Fruit fly (Drosophila melanogaster) whole organism, embryonic: Measurements from ENCODE around the gene BtbVII.

ENCODE experiments used
- Atf-2 ChIP-seq: fragments of 200-800 bp; sonication (Bioruptor generic); optimal IDR thresholded peaks from 2 replicates; lab custom pipeline; 2016; ENCODE audit warnings: missing biosample characterization, missing genetic modification characterization
- BEAF-32 ChIP-seq: fragments of 200-800 bp; sonication (Bioruptor generic); optimal IDR thresholded peaks from 3 replicates; lab custom pipeline; 2017; ENCODE audit warnings: missing biosample characterization, missing genetic modification characterization, mild to moderate bottlenecking, moderate library complexity, missing genetic modification reagents
- Bgb ChIP-seq: fragments of 200-800 bp; sonication (Bioruptor generic); IDR thresholded peaks from 2 replicates; pipeline ENCODE4 v1.3.6; 2022; ENCODE audit warnings: missing biosample characterization, missing genetic modification characterization; ENCODE audit not compliant: partially characterized antibody
- CG10366 ChIP-seq: fragments of 200-800 bp; sonication (Bioruptor generic); IDR thresholded peaks from 2 replicates; pipeline ENCODE4 v1.3.6; 2022; ENCODE audit warnings: missing biosample characterization, missing genetic modification characterization
- CG11247 ChIP-seq: fragments of 200-800 bp; sonication (Bioruptor generic); IDR thresholded peaks from 2 replicates; pipeline ENCODE4 v1.3.6; 2022; ENCODE audit warnings: missing biosample characterization, missing genetic modification characterization
- CG11504 ChIP-seq: fragments of 200-800 bp; sonication (Bioruptor generic); optimal IDR thresholded peaks from 3 replicates; lab custom pipeline; 2019; ENCODE audit warnings: missing biosample characterization, mild to moderate bottlenecking, missing genetic modification characterization, moderate library complexity
- CG11560 ChIP-seq: fragments of 200-800 bp; sonication (Bioruptor generic); IDR thresholded peaks from 3 replicates; pipeline ENCODE4 v1.3.6; 2022; ENCODE audit warnings: missing biosample characterization, missing genetic modification characterization
- CG12155 ChIP-seq: fragments of 200-800 bp; sonication (Bioruptor generic); optimal IDR thresholded peaks from 3 replicates; lab custom pipeline; 2016; ENCODE audit warnings: missing biosample characterization, missing genetic modification characterization
- CG12391 ChIP-seq: fragments of 200-800 bp; sonication (Bioruptor generic); optimal IDR thresholded peaks from 3 replicates; lab custom pipeline; 2018; ENCODE audit warnings: missing biosample characterization, mild to moderate bottlenecking, missing genetic modification characterization, moderate library complexity
- CG15514 ChIP-seq: fragments of 200-800 bp; sonication (Bioruptor generic); optimal IDR thresholded peaks from 3 replicates; lab custom pipeline; 2017; ENCODE audit warnings: missing biosample characterization, missing genetic modification characterization, mild to moderate bottlenecking, moderate library complexity, missing genetic modification reagents
- CG15696 ChIP-seq: fragments of 200-800 bp; sonication (Bioruptor generic); optimal IDR thresholded peaks from 2 replicates; lab custom pipeline; 2019; ENCODE audit warnings: missing biosample characterization, mild to moderate bottlenecking, missing genetic modification characterization, moderate library complexity
- CG17361 ChIP-seq: fragments of 200-800 bp; sonication (Bioruptor generic); IDR thresholded peaks from 3 replicates; pipeline ENCODE4 v1.3.6; 2022; ENCODE audit warnings: missing biosample characterization, missing genetic modification characterization
- CG18599 ChIP-seq: fragments of 200-800 bp; sonication (Bioruptor generic); optimal IDR thresholded peaks from 3 replicates; lab custom pipeline; 2017; ENCODE audit warnings: missing biosample characterization, missing genetic modification characterization, mild to moderate bottlenecking, moderate library complexity, missing genetic modification reagents
- CG18764 ChIP-seq: fragments of 200-800 bp; sonication (Bioruptor generic); optimal IDR thresholded peaks from 3 replicates; lab custom pipeline; 2016; ENCODE audit warnings: missing biosample characterization, missing genetic modification characterization
- CG2678 ChIP-seq: fragments of 200-800 bp; sonication (Bioruptor generic); optimal IDR thresholded peaks from 3 replicates; lab custom pipeline; 2019; ENCODE audit warnings: missing biosample characterization, mild to moderate bottlenecking, missing genetic modification characterization, moderate library complexity
- CG34422 ChIP-seq: fragments of 200-800 bp; sonication (Bioruptor generic); IDR thresholded peaks from 3 replicates; pipeline ENCODE4 v1.3.6; 2022; ENCODE audit warnings: missing biosample characterization, missing genetic modification characterization
- CG3847 ChIP-seq: fragments of 200-800 bp; sonication (Bioruptor generic); IDR thresholded peaks from 2 replicates; pipeline ENCODE4 v1.3.6; 2022; ENCODE audit warnings: missing biosample characterization, missing genetic modification characterization
- CG4424 ChIP-seq: fragments of 200-800 bp; sonication (Bioruptor generic); optimal IDR thresholded peaks from 3 replicates; lab custom pipeline; 2016; ENCODE audit warnings: missing biosample characterization, missing genetic modification characterization
- CG6683 ChIP-seq: fragments of 200-800 bp; sonication (Bioruptor generic); optimal IDR thresholded peaks from 2 replicates; lab custom pipeline; 2017; ENCODE audit warnings: missing biosample characterization, mild to moderate bottlenecking, missing genetic modification characterization, missing genetic modification reagents
- CG8290 ChIP-seq, 3 experiments: fragments of 200-800 bp; sonication (Bioruptor generic); optimal IDR thresholded peaks; 2 replicates each; lab custom pipeline; 2016 to 2019; ENCODE audit warnings: missing biosample characterization in 3 of 3, missing genetic modification characterization in 3 of 3, mild to moderate bottlenecking in 2 of 3, moderate library complexity in 1 of 3
- CG8388 ChIP-seq: fragments of 200-800 bp; sonication (Bioruptor generic); optimal IDR thresholded peaks from 2 replicates; lab custom pipeline; 2019; ENCODE audit warnings: missing biosample characterization, mild to moderate bottlenecking, missing genetic modification characterization, moderate library complexity
- CG9609 ChIP-seq: fragments of 200-800 bp; sonication (Bioruptor generic); optimal IDR thresholded peaks from 3 replicates; lab custom pipeline; 2016; ENCODE audit warnings: missing biosample characterization, missing genetic modification characterization
- Dp ChIP-seq: fragments of 200-800 bp; sonication (Bioruptor generic); optimal IDR thresholded peaks from 2 replicates; lab custom pipeline; 2018; ENCODE audit warnings: missing biosample characterization, mild to moderate bottlenecking, missing genetic modification characterization, moderate library complexity
- E2f2 ChIP-seq: fragments of 200-800 bp; sonication (Bioruptor generic); IDR thresholded peaks from 2 replicates; pipeline ENCODE4 v1.3.6; 2022; ENCODE audit warnings: missing biosample characterization, missing genetic modification characterization
- Eip74EF ChIP-seq, 2 experiments: fragments of 200-800 bp in 1 of 2; fragments of >200 bp in 1 of 2; sonication (Bioruptor generic) in 1 of 2; optimal IDR thresholded peaks; 2 replicates each; lab custom pipeline; 2017 to 2019; ENCODE audit warnings: missing biosample characterization in 2 of 2, missing genetic modification characterization in 2 of 2, mild to moderate bottlenecking in 1 of 2, moderate library complexity in 1 of 2
- Elba2 ChIP-seq: fragments of 200-800 bp; sonication (Bioruptor generic); optimal IDR thresholded peaks from 3 replicates; lab custom pipeline; 2016; ENCODE audit warnings: missing biosample characterization, missing genetic modification characterization
- Ets97D ChIP-seq: fragments of 200-800 bp; sonication (Bioruptor generic); optimal IDR thresholded peaks from 3 replicates; lab custom pipeline; 2016; ENCODE audit warnings: missing biosample characterization, missing genetic modification characterization
- Fer3 ChIP-seq: fragments of 200-800 bp; sonication (Bioruptor generic); optimal IDR thresholded peaks from 2 replicates; lab custom pipeline; 2018; ENCODE audit warnings: missing biosample characterization, mild to moderate bottlenecking, missing genetic modification characterization, moderate library complexity
- Hr51 ChIP-seq, 2 experiments: fragments of 200-800 bp; sonication (Bioruptor generic); optimal IDR thresholded peaks; 2 replicates in 1 of 2; 3 replicates in 1 of 2; lab custom pipeline; 2016 to 2018; ENCODE audit warnings: missing biosample characterization in 2 of 2, missing genetic modification characterization in 2 of 2, mild to moderate bottlenecking in 1 of 2, moderate library complexity in 1 of 2
- Med ChIP-seq: fragments of 200-800 bp; sonication (Bioruptor generic); peaks from one replicate; lab custom pipeline; 2016; ENCODE audit warnings: missing biosample characterization, missing genetic modification characterization, mild to moderate bottlenecking, inconsistent platforms, moderate library complexity
- NFAT ChIP-seq: fragments of 200-800 bp; sonication (Bioruptor generic); IDR thresholded peaks from 2 replicates; pipeline ENCODE4 v1.3.6; 2022; ENCODE audit warnings: missing biosample characterization, missing genetic modification characterization
- ara ChIP-seq: fragments of 200-800 bp; sonication (Bioruptor generic); IDR thresholded peaks from 2 replicates; pipeline ENCODE4 v1.3.6; 2022; ENCODE audit warnings: missing biosample characterization, missing genetic modification characterization
- bsh ChIP-seq, 2 experiments: fragments of 200-800 bp; sonication (Bioruptor generic); optimal IDR thresholded peaks; 2 replicates each; lab custom pipeline; 2017 to 2018; ENCODE audit warnings: mild to moderate bottlenecking in 2 of 2, missing biosample characterization in 2 of 2, missing genetic modification characterization in 2 of 2, moderate library complexity in 1 of 2
- chn ChIP-seq: fragments of 200-800 bp; sonication (Bioruptor generic); optimal IDR thresholded peaks from 2 replicates; lab custom pipeline; 2016; ENCODE audit warnings: missing biosample characterization, missing genetic modification characterization
- dm ChIP-seq: fragments of 200-800 bp; sonication (Bioruptor generic); optimal IDR thresholded peaks from 3 replicates; lab custom pipeline; 2016; ENCODE audit warnings: missing biosample characterization, missing genetic modification characterization
- en ChIP-seq: fragments of 200-800 bp; sonication (Bioruptor generic); optimal IDR thresholded peaks from 2 replicates; lab custom pipeline; 2016; ENCODE audit warnings: missing biosample characterization, missing genetic modification characterization
- fd96Cb ChIP-seq: fragments of 200-800 bp; sonication (Bioruptor generic); optimal IDR thresholded peaks from 2 replicates; lab custom pipeline; 2018; ENCODE audit warnings: missing biosample characterization, mild to moderate bottlenecking, missing genetic modification characterization, moderate library complexity
- gem ChIP-seq: fragments of 200-800 bp; sonication (Bioruptor generic); optimal IDR thresholded peaks from 2 replicates; lab custom pipeline; 2019; ENCODE audit warnings: missing biosample characterization, mild to moderate bottlenecking, missing genetic modification characterization, moderate library complexity
- mam ChIP-seq: fragments of 200-800 bp; sonication (Bioruptor generic); optimal IDR thresholded peaks from 3 replicates; lab custom pipeline; 2016; ENCODE audit warnings: missing biosample characterization, missing genetic modification characterization
- nom ChIP-seq: fragments of 200-800 bp; sonication (Bioruptor generic); optimal IDR thresholded peaks from 2 replicates; lab custom pipeline; 2017; ENCODE audit warnings: missing biosample characterization, missing genetic modification characterization, mild to moderate bottlenecking, moderate library complexity, missing genetic modification reagents
- pb ChIP-seq: fragments of 200-800 bp; sonication (Bioruptor generic); optimal IDR thresholded peaks from 3 replicates; lab custom pipeline; 2016; ENCODE audit warnings: missing biosample characterization, missing genetic modification characterization
- peb ChIP-seq: fragments of 200-800 bp; sonication (Bioruptor generic); IDR thresholded peaks from 2 replicates; pipeline ENCODE4 v1.3.6; 2022; ENCODE audit warnings: missing biosample characterization, missing genetic modification characterization
- pho ChIP-seq: fragments of 200-800 bp; sonication (Bioruptor generic); optimal IDR thresholded peaks from 2 replicates; lab custom pipeline; 2016; ENCODE audit warnings: missing biosample characterization, missing genetic modification characterization
- sug ChIP-seq: fragments of 200-800 bp; optimal IDR thresholded peaks from 2 replicates; lab custom pipeline; 2019; ENCODE audit warnings: missing biosample characterization, mild to moderate bottlenecking, missing genetic modification characterization, moderate library complexity
- tin ChIP-seq: fragments of 200-800 bp; sonication (Bioruptor generic); optimal IDR thresholded peaks from 3 replicates; lab custom pipeline; 2016; ENCODE audit warnings: missing biosample characterization, missing genetic modification characterization
- unc-4 ChIP-seq: fragments of 200-800 bp; sonication (Bioruptor generic); IDR thresholded peaks from 2 replicates; pipeline ENCODE4 v1.3.6; 2022; ENCODE audit warnings: missing biosample characterization, missing genetic modification characterization; ENCODE audit not compliant: partially characterized antibody
- unpg ChIP-seq: fragments of 200-800 bp; sonication (Bioruptor generic); optimal IDR thresholded peaks from 3 replicates; lab custom pipeline; 2018; ENCODE audit warnings: missing biosample characterization, mild to moderate bottlenecking, missing genetic modification characterization, moderate library complexity
- zf30C ChIP-seq: fragments of 200-800 bp; sonication (Bioruptor generic); optimal IDR thresholded peaks from 3 replicates; lab custom pipeline; 2018; ENCODE audit warnings: missing biosample characterization, mild to moderate bottlenecking, missing genetic modification characterization

Gene BtbVII

dm6 chr3L:3143383-3143962 is 5.0 kb upstream of the BtbVII start, which contains the start of the genes CG11537 and Alg2 (continued):
- TF ChIP-seq pb (GFP tag; lab: Kevin White, UChicago) (no peak), Med (peak; percentile 29), unc-4 (no peak), Atf-2 (GFP tag; lab: Kevin White, UChicago) (no peak), CG6683 (GFP tag; lab: Kevin White, UChicago) (no peak), CG18764 (no peak), CG11560 (tag; lab: Robert Waterston, UW) (no peak), tin (GFP tag; lab: Kevin White, UChicago) (peak; percentile 42), ara (GFP tag; lab: Robert Waterston, UW) (no peak), fd96Cb (no peak), CG12155 (GFP tag; lab: Kevin White, UChicago) (peak; percentile 28), CG34422 (GFP tag; lab: Robert Waterston, UW) (0 out of 3 replicates have a peak, but pooled peaks have one; percentile 39), CG15696 (tag; lab: Kevin White, UChicago) (peak; percentile 0), E2f2 (GFP tag; lab: Robert Waterston, UW) (peak; percentile 36), nom (GFP tag; lab: Kevin White, UChicago) (no peak), en (no peak), chn (GFP tag; lab: Kevin White, UChicago) (peak; percentile 8), CG15514 (GFP tag; lab: Kevin White, UChicago) (peak; percentile 35), Fer3 (tag; lab: Kevin White, UChicago) (peak; percentile 34), unpg (GFP tag; lab: Kevin White, UChicago) (peak; percentile 38), Ets97D (GFP tag; lab: Kevin White, UChicago) (peak; percentile 3), mam (GFP tag; lab: Kevin White, UChicago) (peak; percentile 15), CG3847 (GFP tag; lab: Robert Waterston, UW) (0 out of 2 replicates have a peak, but pooled peaks have one; percentile 22), BEAF-32 (GFP tag; lab: Kevin White, UChicago) (peak; percentile 22), CG4424 (GFP tag; lab: Kevin White, UChicago) (peak; percentile 11), sug (tag; lab: Kevin White, UChicago) (peak; percentile 4), CG12391 (tag; lab: Kevin White, UChicago) (peak; percentile 47), Dp (GFP tag; lab: Kevin White, UChicago) (peak; percentile 29), CG10366 (GFP tag; lab: Robert Waterston, UW) (peak; percentile 29), CG11247 (GFP tag; lab: Robert Waterston, UW) (peak; percentile 36; the same call in 1 of the 2 replicates), CG8388 (GFP tag; lab: Kevin White, UChicago) (peak; percentile 17), Hr51 (GFP tag; optimal IDR thresholded peaks at IDR 0.05; lab: Kevin White, UChicago) (peak in 1 of 2 experiments; percentile 14), CG18599 (GFP tag; lab: Kevin White, UChicago) (peak; percentile 39), Eip74EF (GFP tag; optimal IDR thresholded peaks at IDR 0.05; lab: Kevin White, UChicago) (no peak), CG2678 (tag; lab: Kevin White, UChicago) (peak; percentile 42), Bgb (GFP tag; lab: Robert Waterston, UW) (no peak), CG17361 (GFP tag; lab: Robert Waterston, UW) (peak; percentile 44; the same call in 2 of the 3 replicates), bsh (GFP tag; optimal IDR thresholded peaks at IDR 0.05; lab: Kevin White, UChicago) (peak in 1 of 2 experiments; percentile 7), CG8290 (GFP tag; optimal IDR thresholded peaks at IDR 0.05; lab: Kevin White, UChicago) (no peak), CG8290 (tag; optimal IDR thresholded peaks at IDR 0.05; lab: Kevin White, UChicago) (peak in 1 of 2 experiments; percentile 33), Elba2 (GFP tag; lab: Kevin White, UChicago) (no peak), peb (no peak), zf30C (GFP tag; lab: Kevin White, UChicago) (no peak), gem (tag; lab: Kevin White, UChicago) (peak; percentile 55), NFAT (GFP tag; lab: Robert Waterston, UW) (peak; percentile 23; the same call in 1 of the 2 replicates), pho (no peak), CG11504 (tag; lab: Kevin White, UChicago) (peak; percentile 70), CG9609 (GFP tag; lab: Kevin White, UChicago) (peak; percentile 6), dm (GFP tag; lab: Kevin White, UChicago) (peak; percentile 12)
